Fruit fly (Drosophila melanogaster): ENCODE data around the gene Saysd1.

- no peak for TF ChIP-seq CG9948 (tag; optimal IDR thresholded peaks at IDR 0.05)
- no peak for TF ChIP-seq CG8159 (tag; optimal IDR thresholded peaks at IDR 0.05)
- TF ChIP-seq CG15710 (tag; optimal IDR thresholded peaks at IDR 0.05): no peak
- no peak for TF ChIP-seq CG17806 (tag; optimal IDR thresholded peaks at IDR 0.05)
- TF ChIP-seq CG4496 (GFP tag; IDR thresholded peaks at IDR 0.05): no peak
- TF ChIP-seq CG10348 (GFP tag; IDR thresholded peaks at IDR 0.05): no peak
These were observed 4.0 kb upstream of the Saysd1 start, which contains the start of gene CG31103 for dm6 chr3R:25219018-25219417.
